Fruit fly (Drosophila melanogaster): ENCODE results near the gene CG14969.
A peak's percentile ranks its signal among the peaks of the same experiment; 100 is the strongest.

Gene CG14969

dm6 chr3L:3300345-3300744 lies 34.4 kb downstream of the CG14969 start (continued):
- peak; percentile 16 for TF ChIP-seq CG13775 (GFP tag; optimal IDR thresholded peaks at IDR 0.05)
- TF ChIP-seq CG6683 (GFP tag; optimal IDR thresholded peaks at IDR 0.05), result no peak
- no peak for TF ChIP-seq Abd-B (GFP tag; optimal IDR thresholded peaks at IDR 0.05)
- TF ChIP-seq CG12236 (GFP tag; optimal IDR thresholded peaks at IDR 0.05), result no peak
- peak; percentile 43; the same call in 1 of the 2 replicates for TF ChIP-seq E2f2 (GFP tag; IDR thresholded peaks at IDR 0.05)
- peak; percentile 51 for TF ChIP-seq grau (tag; optimal IDR thresholded peaks at IDR 0.05)
- peak; percentile 62; the same call in 2 of the 3 replicates for TF ChIP-seq otp (GFP tag; IDR thresholded peaks at IDR 0.05)
- TF ChIP-seq klu (GFP tag; IDR thresholded peaks at IDR 0.05), result no peak
- no peak for TF ChIP-seq CG10147 (GFP tag; optimal IDR thresholded peaks at IDR 0.05)
- TF ChIP-seq ase (GFP tag; IDR thresholded peaks at IDR 0.05), result peak; percentile 46; the same call in 1 of the 3 replicates
- TF ChIP-seq CG15514 (GFP tag; optimal IDR thresholded peaks at IDR 0.05), result peak; percentile 27
- peak; percentile 22 for TF ChIP-seq CG12942 (GFP tag; optimal IDR thresholded peaks at IDR 0.05)
- TF ChIP-seq onecut (GFP tag; IDR thresholded peaks at IDR 0.05), result peak; percentile 30; the same call in 1 of the 2 replicates
- no peak for TF ChIP-seq CG8478 (optimal IDR thresholded peaks at IDR 0.05)
- TF ChIP-seq Dip2 (GFP tag; IDR thresholded peaks at IDR 0.05), result no peak
- TF ChIP-seq fu2 (GFP tag; optimal IDR thresholded peaks at IDR 0.05), result no peak
- peak; percentile 81 for TF ChIP-seq ci (GFP tag; IDR thresholded peaks at IDR 0.05)
- TF ChIP-seq Dek (tag; optimal IDR thresholded peaks at IDR 0.05), result peak; percentile 40
- no peak for TF ChIP-seq tll (GFP tag; optimal IDR thresholded peaks at IDR 0.05)
- TF ChIP-seq CG18262 (tag; optimal IDR thresholded peaks at IDR 0.05), result peak; percentile 66
- TF ChIP-seq CTCF (GFP tag; optimal IDR thresholded peaks at IDR 0.05), result no peak
- no peak for TF ChIP-seq ash1 (GFP tag; optimal IDR thresholded peaks at IDR 0.05)
- TF ChIP-seq fd3F (GFP tag; optimal IDR thresholded peaks at IDR 0.05), result peak; percentile 23
- TF ChIP-seq fd64A (GFP tag; optimal IDR thresholded peaks at IDR 0.05), result peak; percentile 19
- TF ChIP-seq Mad (GFP tag; optimal IDR thresholded peaks at IDR 0.05), result no peak
- TF ChIP-seq exex (tag; optimal IDR thresholded peaks at IDR 0.05), result no peak
- TF ChIP-seq Doc3 (GFP tag; IDR thresholded peaks at IDR 0.05; ENCODE audit: partially characterized antibody), result no peak
- TF ChIP-seq CG10321 (GFP tag; IDR thresholded peaks at IDR 0.05), result no peak
- TF ChIP-seq Poxn (GFP tag; IDR thresholded peaks at IDR 0.05), result no peak
- TF ChIP-seq CG11398 (GFP tag; optimal IDR thresholded peaks at IDR 0.05), result no peak
- no peak for TF ChIP-seq Tbp (GFP tag; optimal IDR thresholded peaks at IDR 0.05)
- TF ChIP-seq yki (optimal IDR thresholded peaks at IDR 0.05), result no peak
- no peak for TF ChIP-seq inv (GFP tag; IDR thresholded peaks at IDR 0.05; ENCODE audit: partially characterized antibody)
- TF ChIP-seq PHDP (tag; optimal IDR thresholded peaks at IDR 0.05), result no peak
- TF ChIP-seq peb (GFP tag; IDR thresholded peaks at IDR 0.05), result 0 out of 2 replicates have a peak, but pooled peaks have one; percentile 10
- peak; percentile 45; the same call in 1 of the 3 replicates for TF ChIP-seq Optix (GFP tag; IDR thresholded peaks at IDR 0.05)
- no peak for TF ChIP-seq CG3281 (GFP tag; optimal IDR thresholded peaks at IDR 0.05)
- no peak for TF ChIP-seq CG6272 (GFP tag; IDR thresholded peaks at IDR 0.05)
- TF ChIP-seq Scr (GFP tag; IDR thresholded peaks at IDR 0.05; ENCODE audit: partially characterized antibody), result no peak
- peak; percentile 44 for TF ChIP-seq az2 (GFP tag; optimal IDR thresholded peaks at IDR 0.05)
- no peak for TF ChIP-seq Elba2 (GFP tag; optimal IDR thresholded peaks at IDR 0.05)
- no peak for TF ChIP-seq ham (GFP tag; IDR thresholded peaks at IDR 0.05)
- TF ChIP-seq da (GFP tag; optimal IDR thresholded peaks at IDR 0.05), result no peak
- peak; percentile 55 for TF ChIP-seq repo (GFP tag; optimal IDR thresholded peaks at IDR 0.05)
- no peak for TF ChIP-seq Bteb2 (GFP tag; optimal IDR thresholded peaks at IDR 0.05)
- TF ChIP-seq CG30431 (GFP tag; optimal IDR thresholded peaks at IDR 0.05), result peak; percentile 16
- peak; percentile 72; the same call in 1 of the 2 replicates for TF ChIP-seq CG14014 (GFP tag; IDR thresholded peaks at IDR 0.05)
- peak; percentile 39 for TF ChIP-seq Hmr (GFP tag; optimal IDR thresholded peaks at IDR 0.05)
- peak; percentile 54 for TF ChIP-seq CG17385 (GFP tag; optimal IDR thresholded peaks at IDR 0.05)
- no peak for TF ChIP-seq CG11247 (GFP tag; IDR thresholded peaks at IDR 0.05)
- TF ChIP-seq CG4404 (GFP tag; IDR thresholded peaks at IDR 0.05), result 0 out of 2 replicates have a peak, but pooled peaks have one; percentile 29
- no peak for TF ChIP-seq CrebB (tag; optimal IDR thresholded peaks at IDR 0.05)
- TF ChIP-seq H15 (GFP tag; IDR thresholded peaks at IDR 0.05), result peak; percentile 70; the same call in 1 of the 3 replicates
